Worm (Caenorhabditis elegans) whole organism, L1 larva: ENCODE results near the gene tag-293.

ENCODE experiments used
- aha-1 ChIP-seq: fragments of 150-350 bp; optimal IDR thresholded peaks from 2 replicates; lab custom pipeline; 2014; ENCODE audit warnings: missing biosample characterization, missing genetic modification characterization
- ama-1 ChIP-seq: fragments of 150-350 bp; optimal IDR thresholded peaks from 2 replicates; lab custom pipeline; 2014
- isw-1 ChIP-seq: fragments of 200-800 bp; sonication (Bioruptor generic); IDR thresholded peaks from 2 replicates; pipeline ENCODE4 v1.3.6; 2022; ENCODE audit warnings: missing genetic modification characterization, missing compliant biosample characterization
- jun-1 ChIP-seq: fragments of 150-350 bp; optimal IDR thresholded peaks from 2 replicates; lab custom pipeline; 2014; ENCODE audit warnings: missing biosample characterization, missing genetic modification reagents, missing genetic modification characterization
- lin-13 ChIP-seq: fragments of 150-350 bp; optimal IDR thresholded peaks from 2 replicates; lab custom pipeline; 2014; ENCODE audit warnings: missing biosample characterization, missing genetic modification reagents, missing genetic modification characterization
- lin-35 ChIP-seq, 2 experiments: fragments of 150-350 bp; optimal IDR thresholded peaks; 2 replicates each; lab custom pipeline; 2014; ENCODE audit warnings: missing biosample characterization in 2 of 2, missing genetic modification characterization in 2 of 2, missing genetic modification reagents in 2 of 2
- lin-39 ChIP-seq: fragments of 150-350 bp; optimal IDR thresholded peaks from 2 replicates; lab custom pipeline; 2014; ENCODE audit warnings: missing biosample characterization, missing genetic modification reagents, missing genetic modification characterization
- lir-3 ChIP-seq: sonication (generic microtip); optimal IDR thresholded peaks from 2 replicates; lab custom pipeline; 2016; ENCODE audit warnings: mild to moderate bottlenecking, missing genetic modification characterization, moderate library complexity, missing compliant biosample characterization; ENCODE audit not compliant: poor library complexity
- mdl-1 ChIP-seq, 2 experiments: fragments of 150-350 bp; optimal IDR thresholded peaks; 2 replicates each; lab custom pipeline; 2014 to 2017; ENCODE audit warnings: missing biosample characterization in 2 of 2, missing genetic modification characterization in 2 of 2, inconsistent platforms in 1 of 2
- nhr-11 ChIP-seq: fragments of 150-350 bp; optimal IDR thresholded peaks from 2 replicates; lab custom pipeline; 2014; ENCODE audit warnings: missing biosample characterization, missing genetic modification characterization
- nhr-76 ChIP-seq: sonication (generic microtip); optimal IDR thresholded peaks from 2 replicates; lab custom pipeline; 2017; ENCODE audit warnings: missing biosample characterization, missing genetic modification characterization
- pqm-1 ChIP-seq: sonication (generic microtip); optimal IDR thresholded peaks from 3 replicates; lab custom pipeline; 2017; ENCODE audit warnings: missing biosample characterization, missing genetic modification characterization
- skn-1 ChIP-seq: fragments of 150-350 bp; optimal IDR thresholded peaks from 2 replicates; lab custom pipeline; 2014; ENCODE audit warnings: missing biosample characterization, missing genetic modification characterization
- unc-62 ChIP-seq: fragments of 150-350 bp; optimal IDR thresholded peaks from 2 replicates; lab custom pipeline; 2014; ENCODE audit warnings: missing biosample characterization, missing genetic modification reagents, missing genetic modification characterization

DNA sequence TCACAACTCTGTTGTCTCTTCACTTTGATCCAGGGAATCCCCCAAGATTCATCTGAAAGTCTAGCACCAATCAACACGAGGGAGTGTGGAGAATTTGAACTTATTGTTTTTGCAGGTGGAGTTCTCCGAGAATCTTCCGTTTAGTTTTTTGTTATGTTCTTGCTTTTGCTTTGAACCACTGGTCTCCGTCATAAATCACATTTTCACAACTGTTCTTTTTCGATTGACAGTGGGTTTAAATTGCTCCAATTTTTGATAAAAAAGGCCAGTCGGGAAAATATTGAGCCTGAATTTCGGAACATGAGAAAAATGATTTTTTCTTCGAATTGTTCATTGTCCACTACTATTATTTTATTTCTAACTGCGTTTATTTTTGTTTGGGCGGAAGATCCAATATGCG lies 33.4 kb downstream of the tag-293 start, which contains the start of gene F10G2.10:
- TF ChIP-seq pqm-1 (no peak), aha-1 (tag; lab: Kevin White, UChicago) (no peak), mdl-1 (tag; optimal IDR thresholded peaks at IDR 0.05; lab: Kevin White, UChicago) (no peak), nhr-11 (tag; lab: Kevin White, UChicago) (no peak), ama-1 (lab: Kevin White, UChicago) (no peak), isw-1 (no peak), unc-62 (no peak), skn-1 (tag; lab: Kevin White, UChicago) (no peak), lin-39 (no peak), lin-35 (GFP tag; optimal IDR thresholded peaks at IDR 0.05; lab: Kevin White, UChicago) (no peak), nhr-76 (tag; lab: Kevin White, UChicago) (no peak), lir-3 (tag; lab: Kevin White, UChicago) (no peak), jun-1 (no peak), lin-13 (GFP tag; lab: Kevin White, UChicago) (no peak)
